Fruit fly (Drosophila melanogaster): ENCODE results near the gene CG14684.

CG14684 gene

DNA sequence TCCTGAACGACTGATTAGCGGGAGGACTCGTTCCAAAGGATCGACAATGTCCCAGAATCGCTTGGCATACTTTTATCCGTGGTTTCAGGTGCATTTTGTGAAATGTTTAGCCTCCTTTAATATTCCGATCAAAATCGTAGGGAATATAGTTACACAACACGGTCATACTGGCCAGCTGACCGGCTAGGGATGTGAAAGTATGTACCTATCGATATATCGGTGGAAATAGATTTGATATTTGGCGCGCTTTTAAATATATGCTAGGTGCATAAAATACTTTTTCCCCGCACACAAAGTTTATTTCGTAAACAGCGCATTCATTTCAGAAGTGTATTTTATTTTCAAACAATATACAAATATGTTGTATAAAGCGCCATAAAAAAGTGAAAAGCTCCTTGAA lies 1.4 kb downstream of the CG14684 start, which contains the start of gene CG31278:
Gene CG31278, minus strand, starts transcription at position 172 of the 400 bp plus-strand sequence.
- peak; percentile 26 for TF ChIP-seq bab1 (GFP tag; optimal IDR thresholded peaks at IDR 0.05)
- no peak for TF ChIP-seq Crg-1 (GFP tag; optimal IDR thresholded peaks at IDR 0.05)

DNA sequence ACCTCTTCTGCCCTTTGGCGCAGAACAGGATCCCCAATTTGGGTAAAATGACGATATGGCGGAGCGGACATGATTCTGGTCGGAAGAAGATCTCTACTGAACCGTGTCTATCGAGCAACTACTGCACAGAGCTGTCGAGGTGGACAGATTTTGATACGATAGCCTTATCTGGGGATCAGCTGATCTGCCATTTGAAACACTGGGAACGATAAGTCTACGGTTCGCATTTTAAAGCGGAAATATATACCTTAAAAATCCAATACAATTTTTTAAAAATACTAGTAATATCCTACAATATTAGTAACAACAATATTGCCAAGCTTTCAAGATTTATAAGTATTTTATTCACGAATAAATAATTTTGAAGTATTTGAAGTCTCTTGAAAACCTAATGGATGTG lies 2.5 kb downstream of the CG14684 start, which contains the start of gene CG31373:
Gene CG31373, minus strand, starts transcription at position 101 of the 400 bp plus-strand sequence.
- TF ChIP-seq CG7101 (tag; optimal IDR thresholded peaks at IDR 0.05) (no peak), toe (GFP tag; optimal IDR thresholded peaks at IDR 0.05) (no peak), bab1 (GFP tag; optimal IDR thresholded peaks at IDR 0.05) (no peak), CG33017 (tag; optimal IDR thresholded peaks at IDR 0.05) (no peak), CG5204 (GFP tag; optimal IDR thresholded peaks at IDR 0.05) (no peak), Hr96 (GFP tag; optimal IDR thresholded peaks at IDR 0.05) (no peak), cnc (optimal IDR thresholded peaks at IDR 0.05) (no peak), kay (GFP tag; ENCODE audit: borderline replicate concordance) (no peak), CG1620 (GFP tag; optimal IDR thresholded peaks at IDR 0.05) (no peak), tj (GFP tag; optimal IDR thresholded peaks at IDR 0.05) (no peak), CG14711 (tag; optimal IDR thresholded peaks at IDR 0.05) (no peak), CG11617 (GFP tag; optimal IDR thresholded peaks at IDR 0.05) (no peak), CG12768 (GFP tag; optimal IDR thresholded peaks at IDR 0.05) (no peak), pad (GFP tag; optimal IDR thresholded peaks at IDR 0.05) (no peak), CG7045 (GFP tag; optimal IDR thresholded peaks at IDR 0.05) (no peak), Clk (GFP tag; optimal IDR thresholded peaks at IDR 0.05) (no peak), cic (GFP tag; optimal IDR thresholded peaks at IDR 0.05) (no peak), ovo (GFP tag; optimal IDR thresholded peaks at IDR 0.05) (no peak), Mnt (GFP tag; optimal IDR thresholded peaks at IDR 0.05) (no peak)

DNA sequence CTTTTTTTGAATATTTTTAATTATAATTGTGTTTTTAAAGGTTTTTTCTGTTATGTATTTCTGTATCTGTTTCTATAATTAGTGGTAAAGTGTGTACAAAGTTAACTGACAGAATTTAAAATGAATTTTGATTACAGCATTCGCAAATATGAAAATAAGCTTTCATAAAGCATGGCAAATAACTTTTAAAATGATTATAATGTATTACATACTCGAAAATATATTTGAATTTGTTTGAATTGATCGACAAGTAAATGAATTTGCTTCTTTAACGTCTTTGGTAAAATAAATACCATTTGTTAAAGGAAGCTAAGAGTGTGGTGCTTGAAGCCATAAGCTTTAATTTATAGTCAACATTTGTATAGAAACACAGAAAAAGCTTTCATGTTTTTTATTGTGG lies 4.4 kb downstream of the CG14684 start, which contains the start of gene CG14689:
Gene CG14689, minus strand, starts transcription at position 101 of the 400 bp plus-strand sequence.
- no peak for TF ChIP-seq cnc (optimal IDR thresholded peaks at IDR 0.05)
- no peak for TF ChIP-seq Mnt (GFP tag; optimal IDR thresholded peaks at IDR 0.05)
- TF ChIP-seq ovo (GFP tag; optimal IDR thresholded peaks at IDR 0.05) = no peak
- no peak for TF ChIP-seq CG7045 (GFP tag; optimal IDR thresholded peaks at IDR 0.05)
- no peak for TF ChIP-seq kay (GFP tag; ENCODE audit: borderline replicate concordance)
- TF ChIP-seq pad (GFP tag; optimal IDR thresholded peaks at IDR 0.05) = no peak
- no peak for TF ChIP-seq tj (GFP tag; optimal IDR thresholded peaks at IDR 0.05)

DNA sequence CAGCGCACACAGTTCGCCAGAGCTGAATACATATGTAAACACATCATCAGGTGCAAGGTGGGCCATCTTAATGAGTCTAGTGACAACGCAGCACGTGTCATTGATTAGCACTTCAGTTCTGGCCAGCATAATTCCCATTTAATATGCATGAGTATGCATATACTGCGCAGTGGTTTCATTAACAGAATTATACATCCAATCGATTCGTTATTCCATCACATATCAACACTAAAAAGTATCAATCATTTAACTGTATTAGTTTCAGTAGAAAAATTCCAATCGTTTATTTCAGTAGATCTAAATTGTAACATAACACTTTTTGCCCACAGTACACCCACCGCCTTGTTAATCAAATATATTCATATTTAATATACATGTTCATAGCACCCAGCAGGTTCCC lies 7.7 kb downstream of the CG14684 start, which contains the start of gene CG4073:
Gene CG4073, plus strand, starts transcription at position 301 of the 400 bp plus-strand sequence.
- TF ChIP-seq CG12768 (GFP tag; optimal IDR thresholded peaks at IDR 0.05) (no peak), CG14711 (tag; optimal IDR thresholded peaks at IDR 0.05) (no peak), bab1 (GFP tag; optimal IDR thresholded peaks at IDR 0.05) (no peak), CG1620 (GFP tag; optimal IDR thresholded peaks at IDR 0.05) (no peak), CG5204 (GFP tag; optimal IDR thresholded peaks at IDR 0.05) (no peak), Hr96 (GFP tag; optimal IDR thresholded peaks at IDR 0.05) (no peak), Clk (GFP tag; optimal IDR thresholded peaks at IDR 0.05) (no peak), Crg-1 (GFP tag; optimal IDR thresholded peaks at IDR 0.05) (no peak), cic (GFP tag; optimal IDR thresholded peaks at IDR 0.05) (no peak), CG7045 (GFP tag; optimal IDR thresholded peaks at IDR 0.05) (no peak), cnc (optimal IDR thresholded peaks at IDR 0.05) (no peak), ovo (GFP tag; optimal IDR thresholded peaks at IDR 0.05) (no peak), pad (GFP tag; optimal IDR thresholded peaks at IDR 0.05) (no peak), CG33017 (tag; optimal IDR thresholded peaks at IDR 0.05) (no peak), CG7101 (tag; optimal IDR thresholded peaks at IDR 0.05) (no peak), Mnt (GFP tag; optimal IDR thresholded peaks at IDR 0.05) (no peak), CG11617 (GFP tag; optimal IDR thresholded peaks at IDR 0.05) (no peak), kay (GFP tag; ENCODE audit: borderline replicate concordance) (no peak)

DNA sequence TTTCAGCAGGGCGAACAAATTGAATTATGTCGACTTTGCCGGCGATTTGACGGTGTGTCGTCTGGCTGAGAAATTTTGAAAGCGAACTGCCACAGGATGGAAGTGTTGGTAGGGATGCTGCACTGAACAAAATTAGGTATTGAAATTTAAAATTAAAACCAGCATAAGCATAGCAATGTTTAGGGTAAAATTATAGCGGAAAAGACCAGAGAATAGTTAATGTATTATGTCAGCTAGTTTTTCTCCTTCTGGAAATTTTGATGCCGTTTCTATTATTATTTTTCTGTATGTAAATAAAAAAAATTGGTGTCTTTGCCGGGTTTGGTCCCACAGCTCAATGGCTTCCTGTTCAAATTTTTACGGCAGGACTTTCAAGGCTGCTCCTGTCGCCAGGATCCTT lies 19.9 kb downstream of the CG14684 start:
- TF ChIP-seq CG11617 (GFP tag; optimal IDR thresholded peaks at IDR 0.05) (no peak), bab1 (GFP tag; optimal IDR thresholded peaks at IDR 0.05) (no peak), CG1620 (GFP tag; optimal IDR thresholded peaks at IDR 0.05) (no peak), CG14711 (tag; optimal IDR thresholded peaks at IDR 0.05) (no peak), CG5204 (GFP tag; optimal IDR thresholded peaks at IDR 0.05) (no peak), cnc (optimal IDR thresholded peaks at IDR 0.05) (no peak), Clk (GFP tag; optimal IDR thresholded peaks at IDR 0.05) (no peak), CG7101 (tag; optimal IDR thresholded peaks at IDR 0.05) (no peak), Hr96 (GFP tag; optimal IDR thresholded peaks at IDR 0.05) (no peak), Mnt (GFP tag; optimal IDR thresholded peaks at IDR 0.05) (no peak)

DNA sequence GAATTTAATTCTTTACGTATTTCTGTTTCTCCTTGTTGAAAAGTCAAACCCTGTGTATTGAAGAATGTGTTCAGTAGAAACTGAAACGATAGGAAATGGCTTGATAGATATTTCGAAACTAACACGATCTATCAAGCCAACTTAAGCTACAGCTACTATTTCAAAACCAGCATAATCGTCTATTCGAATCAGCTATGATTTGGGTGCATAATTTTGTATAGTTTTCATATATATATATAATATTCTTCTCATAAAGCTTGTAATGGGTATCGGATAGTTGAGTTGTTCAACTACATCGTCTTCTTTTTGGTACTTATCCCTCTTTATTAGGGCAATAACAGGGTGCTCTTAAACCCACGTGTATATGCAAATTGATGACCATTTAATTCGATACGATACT lies 29.1 kb downstream of the CG14684 start, which contains the start of gene tomboy20:
Gene tomboy20, minus strand, starts transcription at position 101 of the 400 bp plus-strand sequence.
- no peak for TF ChIP-seq CG5204 (GFP tag; optimal IDR thresholded peaks at IDR 0.05)
- TF ChIP-seq pad (GFP tag; optimal IDR thresholded peaks at IDR 0.05) = no peak
- no peak for TF ChIP-seq CG12768 (GFP tag; optimal IDR thresholded peaks at IDR 0.05)
- no peak for TF ChIP-seq CG11617 (GFP tag; optimal IDR thresholded peaks at IDR 0.05)
- TF ChIP-seq Clk (GFP tag; optimal IDR thresholded peaks at IDR 0.05) = no peak
- TF ChIP-seq Mnt (GFP tag; optimal IDR thresholded peaks at IDR 0.05) = no peak
- no peak for TF ChIP-seq CG7045 (GFP tag; optimal IDR thresholded peaks at IDR 0.05)
- no peak for TF ChIP-seq bab1 (GFP tag; optimal IDR thresholded peaks at IDR 0.05)
- no peak for TF ChIP-seq CG14711 (tag; optimal IDR thresholded peaks at IDR 0.05)
- no peak for TF ChIP-seq cnc (optimal IDR thresholded peaks at IDR 0.05)
- TF ChIP-seq Crg-1 (GFP tag; optimal IDR thresholded peaks at IDR 0.05) = no peak
- TF ChIP-seq toe (GFP tag; optimal IDR thresholded peaks at IDR 0.05) = no peak
- no peak for TF ChIP-seq kay (GFP tag; ENCODE audit: borderline replicate concordance)
- TF ChIP-seq CG7101 (tag; optimal IDR thresholded peaks at IDR 0.05) = no peak
- no peak for TF ChIP-seq CG33017 (tag; optimal IDR thresholded peaks at IDR 0.05)
